Worm (Caenorhabditis elegans): ENCODE data around the gene srt-31.

DNA sequence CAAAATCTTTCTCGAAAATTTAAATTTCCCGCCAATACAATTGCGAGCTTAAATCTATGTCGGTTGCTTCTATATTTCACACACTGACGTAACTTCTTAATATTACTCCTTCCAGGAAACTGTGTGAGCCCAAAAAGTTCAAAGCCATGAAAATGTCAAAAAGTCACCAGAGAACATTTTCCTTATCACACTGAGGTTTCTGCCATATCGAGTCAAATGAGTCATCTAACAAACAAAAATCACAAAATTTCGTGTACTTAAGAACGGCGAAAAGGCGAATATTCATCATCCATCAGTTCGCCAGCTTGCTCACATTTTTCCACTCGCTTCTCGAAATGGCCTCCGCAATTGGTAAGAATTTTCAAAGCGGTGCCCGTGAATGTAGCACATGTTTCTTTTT is 23.0 kb upstream of the srt-31 start, which contains the start of gene M02H5.8:
- TF ChIP-seq snpc-4 (tag; optimal IDR thresholded peaks at IDR 0.05), result no peak
- no peak for TF ChIP-seq elt-3 (tag; optimal IDR thresholded peaks at IDR 0.05)
- no peak for TF ChIP-seq nhr-12 (tag; optimal IDR thresholded peaks at IDR 0.05)
- TF ChIP-seq nhr-76 (tag; optimal IDR thresholded peaks at IDR 0.05), result no peak
- TF ChIP-seq ztf-11 (tag; optimal IDR thresholded peaks at IDR 0.05), result no peak
- TF ChIP-seq pha-4 (tag; optimal IDR thresholded peaks at IDR 0.05), result no peak

All from whole organism, mixed stage, embryonic.